Fruit fly (Drosophila melanogaster): ENCODE measurements around the gene Elal.

The Elal gene

DNA sequence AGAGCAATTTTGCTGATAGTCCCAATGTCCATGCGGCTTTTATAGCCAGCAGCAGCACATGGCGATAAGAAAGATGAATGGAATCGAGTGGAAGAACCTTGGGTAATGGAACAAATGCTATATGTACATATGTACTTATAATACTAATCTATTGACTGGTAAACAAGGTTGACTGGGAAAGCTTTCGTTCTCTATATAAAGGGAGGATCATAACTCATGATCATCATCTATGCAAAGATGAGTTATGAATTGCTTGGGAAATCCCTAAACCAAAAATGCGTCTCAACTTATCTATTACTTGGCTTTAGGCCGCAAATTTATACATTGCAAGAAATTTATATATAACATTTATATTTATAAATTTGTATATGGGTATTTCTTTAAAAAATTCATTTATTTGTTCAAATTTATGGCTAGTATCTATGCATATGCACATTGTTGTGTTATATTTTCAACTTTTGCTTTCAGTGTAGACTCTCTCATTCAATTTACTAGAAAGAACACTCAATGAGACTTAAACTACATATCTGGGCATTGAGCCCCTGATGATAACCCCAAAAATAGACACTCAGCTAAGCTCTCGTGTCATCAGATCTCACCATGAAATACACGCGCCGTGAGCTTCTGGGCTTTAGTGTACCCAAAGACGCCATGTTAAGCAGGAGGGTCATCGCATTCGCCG is at the start of gene Elal, which contains the start of gene Srg1:
TSS of gene Elal (plus strand) at position 632 of the 682 bp plus-strand sequence.
TSS of gene Srg1 (minus strand) at position 14 of the 682 bp plus-strand sequence.
- TF ChIP-seq EcR (GFP tag; optimal IDR thresholded peaks at IDR 0.05) (no peak), psq (optimal IDR thresholded peaks at IDR 0.05) (no peak), Dll (optimal IDR thresholded peaks at IDR 0.05) (no peak), pan (optimal IDR thresholded peaks at IDR 0.05) (no peak), CG8478 (optimal IDR thresholded peaks at IDR 0.05) (no peak), usp (GFP tag; optimal IDR thresholded peaks at IDR 0.05) (no peak)

dm6 chr3R:24816993-24817854 is 47.9 kb upstream of the Elal start, which contains the start of the genes CG5808 and Saf-B:
CG5808 (minus strand) TSS chr3R:24817007.
Saf-B (plus strand) TSS chr3R:24817464.
- TF ChIP-seq EcR (GFP tag; optimal IDR thresholded peaks at IDR 0.05) (no peak), CG8478 (optimal IDR thresholded peaks at IDR 0.05) (no peak), psq (optimal IDR thresholded peaks at IDR 0.05) (no peak), pan (optimal IDR thresholded peaks at IDR 0.05) (no peak), usp (GFP tag; optimal IDR thresholded peaks at IDR 0.05) (no peak), Dll (optimal IDR thresholded peaks at IDR 0.05) (no peak)

dm6 chr3R:24823061-24823460 is 42.1 kb upstream of the Elal start:
- TF ChIP-seq CG8478 (optimal IDR thresholded peaks at IDR 0.05), result no peak
- TF ChIP-seq EcR (GFP tag; optimal IDR thresholded peaks at IDR 0.05), result no peak
- TF ChIP-seq psq (optimal IDR thresholded peaks at IDR 0.05), result no peak
- TF ChIP-seq usp (GFP tag; optimal IDR thresholded peaks at IDR 0.05), result no peak
- TF ChIP-seq pan (optimal IDR thresholded peaks at IDR 0.05), result no peak
- TF ChIP-seq Dll (optimal IDR thresholded peaks at IDR 0.05), result no peak

dm6 chr3R:24825548-24825947 is 39.6 kb upstream of the Elal start, which contains the start of gene niki:
niki (minus strand) TSS chr3R:24825648.
- no peak for TF ChIP-seq pan (optimal IDR thresholded peaks at IDR 0.05)
- TF ChIP-seq psq (optimal IDR thresholded peaks at IDR 0.05), result no peak
- TF ChIP-seq Dll (optimal IDR thresholded peaks at IDR 0.05), result no peak
- no peak for TF ChIP-seq usp (GFP tag; optimal IDR thresholded peaks at IDR 0.05)
- TF ChIP-seq CG8478 (optimal IDR thresholded peaks at IDR 0.05), result no peak
- no peak for TF ChIP-seq EcR (GFP tag; optimal IDR thresholded peaks at IDR 0.05)

dm6 chr3R:24828234-24828633 is 36.9 kb upstream of the Elal start, which contains the start of gene RabX4:
RabX4 (minus strand) TSS chr3R:24828409.
- TF ChIP-seq psq (optimal IDR thresholded peaks at IDR 0.05) (no peak), Dll (optimal IDR thresholded peaks at IDR 0.05) (no peak), pan (optimal IDR thresholded peaks at IDR 0.05) (no peak), EcR (GFP tag; optimal IDR thresholded peaks at IDR 0.05) (no peak)

DNA sequence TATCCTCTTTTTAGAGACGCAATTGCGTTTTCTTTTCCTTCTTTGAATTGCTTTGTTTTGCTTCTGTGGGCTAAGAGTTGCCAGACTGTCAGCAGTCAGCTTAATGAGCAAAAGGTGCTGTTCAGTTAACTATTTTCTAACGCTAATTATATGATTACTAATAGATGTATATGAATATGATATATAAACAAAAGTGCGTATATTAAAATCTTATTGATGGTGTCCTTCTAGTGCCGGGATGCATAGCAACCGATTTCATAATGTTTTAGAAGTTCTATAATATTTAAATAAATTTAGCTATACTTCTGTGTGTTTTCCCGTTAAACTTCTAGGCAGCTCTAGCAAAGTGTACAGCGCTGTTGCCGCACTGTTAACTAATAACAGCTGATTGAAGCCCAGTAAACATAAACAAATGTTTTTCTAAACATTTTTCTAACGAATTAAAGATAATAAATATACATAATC is 35.2 kb upstream of the Elal start, which contains the start of the genes Kaz and CG43273:
TSS of gene Kaz (minus strand) at position 73 of the 465 bp plus-strand sequence.
TSS of gene CG43273 (plus strand) at position 415 of the 465 bp plus-strand sequence.
- TF ChIP-seq psq (optimal IDR thresholded peaks at IDR 0.05) (no peak), Dll (optimal IDR thresholded peaks at IDR 0.05) (no peak), EcR (GFP tag; optimal IDR thresholded peaks at IDR 0.05) (no peak), pan (optimal IDR thresholded peaks at IDR 0.05) (no peak)

DNA sequence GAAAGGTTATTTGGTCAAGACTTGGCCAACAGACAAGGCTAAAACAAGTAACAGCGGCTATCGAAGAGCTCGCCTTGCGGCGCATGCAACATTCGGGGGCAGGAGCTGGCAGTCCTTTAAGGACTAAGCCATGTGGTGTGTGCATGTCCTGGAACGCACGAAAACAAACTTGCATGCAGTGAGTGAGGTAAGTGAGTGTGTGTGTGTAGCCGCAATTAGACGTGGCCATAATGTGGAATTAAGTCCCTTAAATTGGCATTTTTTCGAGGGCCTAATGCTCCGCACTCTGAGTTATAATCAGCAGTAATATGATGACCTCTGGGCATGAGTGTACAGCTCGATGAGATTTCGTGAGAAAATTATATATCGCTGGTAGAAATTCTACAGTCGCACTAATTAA is 31.5 kb upstream of the Elal start, which contains the start of gene sosie:
TSS of gene sosie (plus strand) at position 301 of the 400 bp plus-strand sequence.
- TF ChIP-seq psq (optimal IDR thresholded peaks at IDR 0.05) (no peak), EcR (GFP tag; optimal IDR thresholded peaks at IDR 0.05) (no peak)

DNA sequence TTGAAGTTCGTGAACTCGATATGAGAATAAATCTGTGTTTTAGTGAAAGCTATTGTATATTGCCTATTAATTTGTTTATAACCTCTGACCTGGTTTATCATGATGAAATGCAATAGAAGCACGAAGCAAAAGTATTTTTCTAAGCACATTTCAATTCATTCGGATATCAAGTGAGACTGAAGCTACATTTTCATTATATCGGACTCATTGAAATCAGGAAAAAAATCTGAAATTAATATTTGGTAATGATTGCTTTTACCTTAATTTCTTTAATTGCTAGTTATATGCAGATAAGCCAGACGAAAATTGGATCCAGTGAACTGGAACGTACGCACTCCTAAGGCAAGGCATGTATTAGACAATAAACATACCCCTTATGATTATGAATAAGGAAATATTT is 24.1 kb upstream of the Elal start, which contains the start of gene CG33658:
TSS of gene CG33658 (minus strand) at position 101 of the 400 bp plus-strand sequence.
- TF ChIP-seq usp (GFP tag; optimal IDR thresholded peaks at IDR 0.05), result no peak
- TF ChIP-seq EcR (GFP tag; optimal IDR thresholded peaks at IDR 0.05), result no peak
- no peak for TF ChIP-seq Dll (optimal IDR thresholded peaks at IDR 0.05)
- TF ChIP-seq psq (optimal IDR thresholded peaks at IDR 0.05), result no peak
- TF ChIP-seq pan (optimal IDR thresholded peaks at IDR 0.05), result no peak
- no peak for TF ChIP-seq CG8478 (optimal IDR thresholded peaks at IDR 0.05)

- TF ChIP-seq pan (optimal IDR thresholded peaks at IDR 0.05) (no peak), CG8478 (optimal IDR thresholded peaks at IDR 0.05) (no peak), Dll (optimal IDR thresholded peaks at IDR 0.05) (no peak), psq (optimal IDR thresholded peaks at IDR 0.05) (no peak), usp (GFP tag; optimal IDR thresholded peaks at IDR 0.05) (no peak), EcR (GFP tag; optimal IDR thresholded peaks at IDR 0.05) (no peak)
Observed at dm6 chr3R:24841635-24842034, 23.5 kb upstream of the Elal start, which contains the start of gene Esp. Esp (plus strand) TSS chr3R:24841935.

DNA sequence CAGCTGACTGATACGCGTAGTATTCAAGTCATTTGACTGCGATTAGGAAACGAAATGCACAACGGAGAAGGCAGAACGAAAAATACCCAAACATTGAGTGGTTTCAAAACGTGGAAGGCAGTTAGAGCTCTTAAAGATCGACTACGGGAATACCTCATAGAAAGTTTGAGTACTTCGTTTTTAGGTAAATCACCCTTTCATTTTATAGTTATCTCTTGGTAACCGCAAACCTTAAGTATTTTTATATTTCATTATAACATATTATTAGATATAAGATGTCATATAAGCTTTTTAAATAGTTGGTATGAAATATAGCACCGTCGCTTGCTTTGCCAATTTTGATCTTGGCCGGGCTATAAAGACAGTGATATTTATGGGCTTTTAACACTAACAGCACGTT is 20.0 kb upstream of the Elal start:
- TF ChIP-seq pan (optimal IDR thresholded peaks at IDR 0.05), result no peak
- no peak for TF ChIP-seq usp (GFP tag; optimal IDR thresholded peaks at IDR 0.05)
- no peak for TF ChIP-seq CG8478 (optimal IDR thresholded peaks at IDR 0.05)
- no peak for TF ChIP-seq Dll (optimal IDR thresholded peaks at IDR 0.05)
- no peak for TF ChIP-seq psq (optimal IDR thresholded peaks at IDR 0.05)
- TF ChIP-seq EcR (GFP tag; optimal IDR thresholded peaks at IDR 0.05), result no peak

DNA sequence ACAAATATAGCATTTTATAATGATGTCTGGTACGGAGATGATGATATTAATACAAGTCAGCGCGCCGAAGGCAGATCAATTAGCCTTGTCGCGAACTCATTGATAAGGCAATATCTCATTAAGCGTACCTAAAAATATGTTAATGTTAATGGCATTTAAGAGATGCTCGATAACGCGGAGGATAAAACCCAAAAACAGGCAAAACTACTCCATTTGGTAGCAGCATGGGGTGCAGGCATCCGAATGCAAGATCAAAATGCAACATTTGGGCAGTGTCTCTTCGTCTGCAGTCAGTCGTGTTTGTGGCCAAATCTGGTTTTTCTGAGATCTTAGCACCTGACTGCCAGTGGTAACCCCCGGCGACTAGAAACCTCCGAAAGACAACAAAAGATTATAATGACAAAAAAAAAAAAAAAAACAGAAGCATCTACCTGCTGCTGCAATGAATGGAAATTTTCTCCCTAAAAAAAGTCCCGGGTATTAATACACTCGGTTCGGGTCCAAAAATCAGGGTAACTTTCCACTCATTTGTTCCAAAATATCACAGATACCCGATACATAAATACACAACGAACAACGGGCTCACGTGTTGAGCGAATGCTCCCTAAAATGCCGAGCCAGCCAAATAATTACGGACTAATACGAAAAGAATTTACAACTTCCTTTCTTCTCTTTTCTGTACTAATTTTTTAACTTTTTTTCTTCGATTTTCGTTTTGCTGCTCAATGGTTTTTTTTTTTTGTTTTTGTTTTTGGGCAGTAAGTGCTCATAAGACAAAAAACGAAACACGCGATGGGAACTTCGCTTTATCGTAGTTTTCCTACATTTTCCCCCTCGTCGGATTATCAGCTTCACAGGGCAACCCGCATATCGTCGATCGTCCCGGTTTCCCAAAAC is 18.9 kb upstream of the Elal start:
- no peak for TF ChIP-seq CG8478 (optimal IDR thresholded peaks at IDR 0.05)
- TF ChIP-seq pan (optimal IDR thresholded peaks at IDR 0.05), result no peak
- TF ChIP-seq usp (GFP tag; optimal IDR thresholded peaks at IDR 0.05), result no peak
- TF ChIP-seq Dll (optimal IDR thresholded peaks at IDR 0.05), result no peak
- no peak for TF ChIP-seq EcR (GFP tag; optimal IDR thresholded peaks at IDR 0.05)
- TF ChIP-seq psq (optimal IDR thresholded peaks at IDR 0.05), result no peak

All from whole organism.